Worm (Caenorhabditis elegans): ENCODE measurements around the gene col-122.

The col-122 gene

DNA sequence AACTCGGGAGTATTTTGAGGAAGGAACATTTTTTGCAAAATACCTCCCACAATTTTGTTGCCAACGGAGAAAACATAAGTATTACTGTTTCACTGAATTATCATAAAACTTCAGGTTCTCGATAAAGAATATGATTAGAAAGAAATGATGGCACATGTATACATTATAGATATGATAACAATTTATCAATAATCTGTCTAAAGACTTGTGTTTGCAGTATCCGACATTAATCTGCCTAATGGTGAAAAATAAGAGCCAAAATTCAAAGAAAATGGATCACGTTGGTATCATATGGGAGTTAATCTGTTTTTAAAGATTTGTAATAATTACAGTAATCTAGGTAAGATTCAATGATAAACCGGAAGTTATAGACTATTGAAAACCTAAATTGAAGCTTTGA is 42.5 kb upstream of the col-122 start:
- TF ChIP-seq jun-1 (tag; optimal IDR thresholded peaks at IDR 0.05) (no peak), nhr-25 (tag; optimal IDR thresholded peaks at IDR 0.05) (no peak), pha-4 (tag; optimal IDR thresholded peaks at IDR 0.05) (no peak), nhr-11 (tag; optimal IDR thresholded peaks at IDR 0.05) (peak; percentile 5)

DNA sequence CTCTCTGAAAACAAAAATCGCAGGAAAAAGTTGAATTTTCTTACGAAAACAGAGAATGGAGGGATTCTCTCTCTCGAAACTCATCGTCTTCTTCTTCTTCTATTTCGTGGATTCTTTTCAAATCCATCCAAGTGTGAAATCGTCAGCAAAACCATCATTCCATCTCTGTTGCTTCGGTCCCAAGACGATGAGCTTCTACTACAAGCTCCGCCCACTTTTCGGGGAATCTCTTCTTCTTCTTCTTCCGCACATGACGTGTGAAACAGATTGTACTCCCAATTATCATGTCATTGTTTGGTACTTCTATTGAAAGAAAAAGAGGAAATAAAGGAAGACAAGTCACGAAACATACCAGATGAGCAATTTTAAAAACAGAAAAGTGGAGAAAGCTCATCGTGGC is 40.0 kb upstream of the col-122 start:
- TF ChIP-seq snpc-4 (tag; optimal IDR thresholded peaks at IDR 0.05) = no peak
- no peak for TF ChIP-seq ceh-82 (tag; optimal IDR thresholded peaks at IDR 0.05)
- TF ChIP-seq mml-1 (tag; optimal IDR thresholded peaks at IDR 0.05) = no peak
- no peak for TF ChIP-seq ztf-4 (tag; optimal IDR thresholded peaks at IDR 0.05)
- TF ChIP-seq skn-1 (tag; optimal IDR thresholded peaks at IDR 0.05) = no peak
- TF ChIP-seq ZK546.5 (tag; optimal IDR thresholded peaks at IDR 0.05) = no peak
- TF ChIP-seq fkh-2 (tag; optimal IDR thresholded peaks at IDR 0.05) = no peak
- no peak for TF ChIP-seq ceh-16 (tag; optimal IDR thresholded peaks at IDR 0.05)
- TF ChIP-seq fos-1 (tag; optimal IDR thresholded peaks at IDR 0.05) = no peak
- TF ChIP-seq pha-4 (tag; optimal IDR thresholded peaks at IDR 0.05) = no peak
- no peak for TF ChIP-seq ztf-11 (tag; optimal IDR thresholded peaks at IDR 0.05)
- no peak for TF ChIP-seq pqm-1 (tag; optimal IDR thresholded peaks at IDR 0.05)
- no peak for TF ChIP-seq zag-1 (tag; optimal IDR thresholded peaks at IDR 0.05)
- no peak for TF ChIP-seq hmg-11 (tag; optimal IDR thresholded peaks at IDR 0.05)
- no peak for TF ChIP-seq egl-5 (tag; optimal IDR thresholded peaks at IDR 0.05)

DNA sequence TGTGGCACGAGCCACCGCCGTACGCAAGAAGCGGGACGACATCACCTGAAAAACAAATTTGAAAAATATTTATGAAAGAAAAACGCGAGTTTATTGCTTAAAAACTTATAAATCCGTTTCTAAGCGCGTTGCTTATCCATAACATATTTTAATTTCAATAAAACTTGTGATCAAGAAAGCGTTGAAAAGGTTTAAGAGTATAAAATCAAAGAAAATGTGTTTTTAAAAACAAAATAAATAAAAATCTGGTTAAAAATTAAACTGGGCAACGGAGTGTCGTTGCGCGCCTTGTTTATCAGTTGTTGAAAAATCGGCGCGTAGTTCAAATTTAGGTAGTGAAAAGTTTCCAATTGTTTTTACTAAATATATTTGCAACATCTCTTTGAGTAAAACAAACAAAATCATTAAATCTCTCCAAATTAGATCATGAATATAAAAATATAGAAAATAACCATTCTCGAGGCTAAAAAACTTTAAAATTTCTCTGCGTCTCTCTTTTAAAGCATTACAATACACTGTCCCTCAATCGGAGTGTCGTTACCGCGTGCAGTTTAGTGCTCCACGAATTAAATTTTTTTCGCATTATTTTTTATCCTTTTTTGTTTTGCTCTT is 38.2 kb upstream of the col-122 start, which contains the start of gene ndua-5:
ndua-5 (minus strand) TSS at position 51 of the 612 bp plus-strand sequence.
- peak; percentile 12 for TF ChIP-seq nhr-23 (tag; optimal IDR thresholded peaks at IDR 0.05)
- no peak for TF ChIP-seq jun-1 (tag; optimal IDR thresholded peaks at IDR 0.05)
- no peak for TF ChIP-seq ama-1 (optimal IDR thresholded peaks at IDR 0.05)
- TF ChIP-seq egl-5 (tag; optimal IDR thresholded peaks at IDR 0.05) = peak; percentile 23
- TF ChIP-seq snpc-4 (tag; optimal IDR thresholded peaks at IDR 0.05) = peak; percentile 7
- peak; percentile 32 for TF ChIP-seq hmg-11 (tag; optimal IDR thresholded peaks at IDR 0.05)
- TF ChIP-seq nfya-1 (tag; optimal IDR thresholded peaks at IDR 0.05; ENCODE audit: insufficient read depth) = peak; percentile 55
- no peak for TF ChIP-seq ceh-16 (tag; optimal IDR thresholded peaks at IDR 0.05)
- TF ChIP-seq lin-15B (tag; optimal IDR thresholded peaks at IDR 0.05) = peak; percentile 59
- TF ChIP-seq pha-4 (tag; optimal IDR thresholded peaks at IDR 0.05) = peak; percentile 64

DNA sequence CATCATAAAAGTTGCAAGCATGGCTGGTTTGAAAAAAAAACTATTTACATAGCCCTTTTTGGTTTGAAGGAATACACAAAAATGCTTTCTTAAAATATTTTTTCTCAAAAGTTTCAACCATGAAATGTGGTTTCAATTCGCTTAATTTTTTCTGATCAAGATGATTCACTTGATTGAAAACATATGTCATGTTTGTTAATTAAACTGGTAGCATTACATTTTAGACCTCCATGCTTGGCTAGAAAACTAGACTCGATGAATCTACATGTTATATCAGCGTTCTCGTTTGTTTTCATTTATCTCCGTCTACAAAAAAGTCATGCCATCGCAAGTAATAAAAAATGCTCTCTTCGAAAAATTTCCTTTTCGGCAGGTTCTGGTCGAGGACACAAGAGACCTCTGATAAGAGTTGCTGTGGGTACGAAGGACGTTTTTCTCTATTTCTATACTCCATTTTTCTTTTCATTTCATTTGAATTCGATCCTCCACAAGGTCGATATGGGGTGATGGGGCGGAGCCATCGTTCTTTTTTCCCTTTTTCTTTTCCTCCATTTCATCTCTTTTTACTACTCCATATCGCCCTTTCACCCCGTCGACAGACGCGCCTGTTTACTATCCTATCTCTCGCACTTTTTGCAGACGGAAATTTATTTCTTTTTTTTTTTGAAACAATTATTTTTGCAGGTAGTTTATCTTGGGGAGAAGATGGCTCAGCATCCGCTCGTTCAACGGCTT is 37.3 kb upstream of the col-122 start, which contains the start of gene elo-1:
elo-1 (plus strand) TSS at position 685 of the 735 bp plus-strand sequence.
- TF ChIP-seq jun-1 (tag; optimal IDR thresholded peaks at IDR 0.05) (peak; percentile 53), fos-1 (tag; optimal IDR thresholded peaks at IDR 0.05) (peak; percentile 19), nfya-1 (tag; optimal IDR thresholded peaks at IDR 0.05; ENCODE audit: insufficient read depth) (peak; percentile 29), nhr-25 (tag; optimal IDR thresholded peaks at IDR 0.05) (no peak), daf-12 (tag; optimal IDR thresholded peaks at IDR 0.05) (no peak), elt-2 (tag; optimal IDR thresholded peaks at IDR 0.05) (peak; percentile 95), pha-4 (tag; optimal IDR thresholded peaks at IDR 0.05) (peak; percentile 27), egl-27 (tag; optimal IDR thresholded peaks at IDR 0.05) (peak; percentile 30), pqm-1 (tag; optimal IDR thresholded peaks at IDR 0.05) (peak; percentile 82), nhr-11 (tag; optimal IDR thresholded peaks at IDR 0.05) (no peak), nhr-12 (tag; optimal IDR thresholded peaks at IDR 0.05) (no peak), unc-62 (GFP tag; optimal IDR thresholded peaks at IDR 0.05) (no peak), ceh-82 (tag; optimal IDR thresholded peaks at IDR 0.05) (no peak)

DNA sequence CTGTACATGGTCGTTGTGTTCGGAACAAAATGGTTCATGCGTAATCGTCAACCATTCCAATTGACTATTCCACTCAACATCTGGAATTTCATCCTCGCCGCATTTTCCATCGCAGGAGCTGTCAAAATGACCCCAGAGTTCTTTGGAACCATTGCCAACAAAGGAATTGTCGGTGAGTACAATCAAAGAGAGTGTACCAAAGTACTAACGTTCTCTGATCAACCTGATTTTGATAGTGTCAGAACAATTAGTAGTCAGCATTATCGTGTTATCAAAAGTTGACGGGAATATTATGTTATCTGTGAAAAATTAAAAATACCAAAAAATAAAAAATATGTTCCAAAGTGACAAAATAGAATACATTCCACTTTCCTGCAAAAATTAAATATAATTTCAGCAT is 36.2 kb upstream of the col-122 start:
- TF ChIP-seq nhr-76 (tag; optimal IDR thresholded peaks at IDR 0.05) (no peak), pqm-1 (tag; optimal IDR thresholded peaks at IDR 0.05) (peak; percentile 88), skn-1 (tag; optimal IDR thresholded peaks at IDR 0.05) (peak; percentile 7), aly-2 (tag; optimal IDR thresholded peaks at IDR 0.05) (no peak), zag-1 (tag; optimal IDR thresholded peaks at IDR 0.05) (no peak), pha-4 (tag; optimal IDR thresholded peaks at IDR 0.05) (peak; percentile 48), elt-2 (tag; optimal IDR thresholded peaks at IDR 0.05) (peak; percentile 85)

DNA sequence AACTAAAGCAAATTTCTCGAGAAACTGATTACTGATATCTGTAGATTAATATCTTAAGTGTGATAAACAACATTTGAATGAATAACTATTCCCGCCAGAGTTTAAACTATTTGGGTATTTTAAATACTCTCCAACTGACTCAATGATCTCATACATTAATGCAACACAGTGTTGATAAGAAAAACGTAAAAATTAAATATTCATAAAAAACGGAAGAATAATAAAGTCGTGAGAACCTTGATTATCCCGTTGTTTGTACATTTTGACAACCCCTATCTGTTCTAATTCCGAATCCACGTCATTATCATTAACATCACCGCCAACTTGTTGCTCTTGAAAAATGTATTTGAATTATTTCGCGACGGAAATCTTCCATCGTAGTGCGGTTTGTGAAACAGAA is 33.5 kb upstream of the col-122 start, which contains the start of gene elo-7:
elo-7 (plus strand) TSS at position 301 of the 400 bp plus-strand sequence.
- TF ChIP-seq nhr-77 (tag; optimal IDR thresholded peaks at IDR 0.05) (no peak), eor-1 (tag; optimal IDR thresholded peaks at IDR 0.05) (no peak), elt-3 (tag; optimal IDR thresholded peaks at IDR 0.05) (no peak), ama-1 (optimal IDR thresholded peaks at IDR 0.05) (no peak), fkh-10 (GFP tag; optimal IDR thresholded peaks at IDR 0.05) (no peak), nhr-28 (tag; optimal IDR thresholded peaks at IDR 0.05) (no peak), pha-4 (tag; optimal IDR thresholded peaks at IDR 0.05) (no peak), nfya-1 (tag; optimal IDR thresholded peaks at IDR 0.05; ENCODE audit: insufficient read depth) (no peak), nhr-237 (tag; optimal IDR thresholded peaks at IDR 0.05) (no peak), nhr-25 (tag; optimal IDR thresholded peaks at IDR 0.05) (no peak), skn-1 (tag; optimal IDR thresholded peaks at IDR 0.05) (no peak), egl-5 (tag; optimal IDR thresholded peaks at IDR 0.05) (no peak), lsy-12 (tag; optimal IDR thresholded peaks at IDR 0.05) (no peak)
